Worm (Caenorhabditis elegans): ENCODE measurements around the gene clec-158.

DNA sequence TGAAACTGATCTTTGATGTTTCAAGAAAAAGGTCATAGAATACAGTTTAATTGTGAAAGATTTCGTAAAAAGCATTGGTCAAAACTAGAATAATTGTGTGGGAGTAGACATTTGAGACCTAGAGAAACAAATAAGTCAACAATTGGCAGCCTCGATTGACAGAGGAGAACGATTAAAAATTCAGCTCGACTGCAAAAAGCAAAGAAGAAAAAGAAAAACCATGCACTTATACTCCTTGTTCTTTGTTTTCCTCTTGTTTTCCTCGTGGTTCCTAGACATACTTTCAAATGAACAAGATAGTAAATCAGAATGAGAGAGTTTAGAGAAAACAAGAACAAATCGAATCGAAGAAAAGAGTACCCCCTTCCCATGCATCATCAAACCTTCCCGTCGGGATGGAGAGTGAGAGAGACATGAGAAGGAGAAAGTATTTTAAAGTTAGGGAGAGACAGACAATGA is 2.0 kb downstream of the clec-158 start:
- TF ChIP-seq ceh-82 (tag; optimal IDR thresholded peaks at IDR 0.05) (no peak), jun-1 (tag; optimal IDR thresholded peaks at IDR 0.05) (peak; percentile 43)

Measured in whole organism, L4 larva.